Fruit fly (Drosophila melanogaster) whole organism, embryonic: Measurements from ENCODE around the gene AGO2.

Experiments used
- Awh ChIP-seq: fragments of 200-800 bp; sonication (Bioruptor generic); IDR thresholded peaks from 2 replicates; pipeline ENCODE4, ENCODE4 v1.3.6; 2022; ENCODE audit warnings: missing biosample characterization, missing genetic modification characterization
- BEAF-32 ChIP-seq: fragments of 200-800 bp; sonication (Bioruptor generic); optimal IDR thresholded peaks from 3 replicates; lab custom pipeline; 2017; ENCODE audit warnings: missing biosample characterization, missing genetic modification characterization, mild to moderate bottlenecking, moderate library complexity, missing genetic modification reagents
- CG10147 ChIP-seq: fragments of 200-800 bp; sonication (Bioruptor generic); optimal IDR thresholded peaks from 2 replicates; lab custom pipeline; 2019; ENCODE audit warnings: missing biosample characterization, mild to moderate bottlenecking, missing genetic modification characterization, moderate library complexity
- CG11398 ChIP-seq: fragments of 200-800 bp; sonication (Bioruptor generic); optimal IDR thresholded peaks from 2 replicates; lab custom pipeline; 2016; ENCODE audit warnings: missing biosample characterization, missing genetic modification characterization
- CG11456 ChIP-seq: fragments of 200-800 bp; sonication (Bioruptor generic); IDR thresholded peaks from 3 replicates; pipeline ENCODE4 v1.3.6; 2022; ENCODE audit warnings: missing biosample characterization, missing genetic modification characterization
- CG12942 ChIP-seq: fragments of 200-800 bp; sonication (Bioruptor generic); optimal IDR thresholded peaks from 3 replicates; lab custom pipeline; 2016; ENCODE audit warnings: missing biosample characterization, missing genetic modification characterization
- CG13123 ChIP-seq: fragments of 200-800 bp; sonication (Bioruptor generic); optimal IDR thresholded peaks from 2 replicates; lab custom pipeline; 2016; ENCODE audit warnings: missing biosample characterization, missing genetic modification characterization
- CG13424 ChIP-seq: fragments of 200-800 bp; sonication (Bioruptor generic); optimal IDR thresholded peaks from 2 replicates; lab custom pipeline; 2019; ENCODE audit warnings: missing biosample characterization, mild to moderate bottlenecking, missing genetic modification characterization, moderate library complexity
- CG14710 ChIP-seq: fragments of 200-800 bp; sonication (Bioruptor generic); optimal IDR thresholded peaks from 3 replicates; lab custom pipeline; 2019; ENCODE audit warnings: missing biosample characterization, mild to moderate bottlenecking, missing genetic modification characterization, moderate library complexity
- CG17802 ChIP-seq: fragments of 200-800 bp; sonication (Bioruptor generic); optimal IDR thresholded peaks from 2 replicates; lab custom pipeline; 2018; ENCODE audit warnings: missing biosample characterization, mild to moderate bottlenecking, missing genetic modification characterization, moderate library complexity
- CG17912 ChIP-seq: fragments of 200-800 bp; sonication (Bioruptor generic); optimal IDR thresholded peaks from 2 replicates; lab custom pipeline; 2018; ENCODE audit warnings: missing biosample characterization, mild to moderate bottlenecking, missing genetic modification characterization
- CG18764 ChIP-seq: fragments of 200-800 bp; sonication (Bioruptor generic); optimal IDR thresholded peaks from 3 replicates; lab custom pipeline; 2016; ENCODE audit warnings: missing biosample characterization, missing genetic modification characterization
- CG2116 ChIP-seq: fragments of 200-800 bp; sonication (Bioruptor generic); optimal IDR thresholded peaks from 3 replicates; lab custom pipeline; 2018; ENCODE audit warnings: missing biosample characterization, mild to moderate bottlenecking, missing genetic modification characterization
- CG31224 ChIP-seq: fragments of 200-800 bp; sonication (Bioruptor generic); IDR thresholded peaks from 2 replicates; pipeline ENCODE4 v1.3.6; 2022; ENCODE audit warnings: missing biosample characterization, missing genetic modification characterization
- CG32532 ChIP-seq: fragments of 200-800 bp; sonication (Bioruptor generic); IDR thresholded peaks from 2 replicates; pipeline ENCODE4 v1.3.6; 2022; ENCODE audit warnings: missing biosample characterization, missing genetic modification characterization
- CG3281 ChIP-seq: fragments of 200-800 bp; sonication (Bioruptor generic); optimal IDR thresholded peaks from 3 replicates; lab custom pipeline; 2017; ENCODE audit warnings: missing biosample characterization, mild to moderate bottlenecking, missing genetic modification characterization
- CG3726 ChIP-seq: fragments of 200-800 bp; sonication (Bioruptor generic); IDR thresholded peaks from 3 replicates; pipeline ENCODE4, ENCODE4 v1.3.6; 2022; ENCODE audit warnings: missing biosample characterization, missing genetic modification characterization
- CG3995 ChIP-seq: fragments of 200-800 bp; sonication (Bioruptor generic); optimal IDR thresholded peaks from 3 replicates; lab custom pipeline; 2016; ENCODE audit warnings: missing biosample characterization, missing genetic modification characterization
- CG4404 ChIP-seq: fragments of 200-800 bp; sonication (Bioruptor generic); IDR thresholded peaks from 2 replicates; pipeline ENCODE4 v1.3.6; 2022; ENCODE audit warnings: missing biosample characterization, missing genetic modification characterization
- CG4424 ChIP-seq: fragments of 200-800 bp; sonication (Bioruptor generic); optimal IDR thresholded peaks from 3 replicates; lab custom pipeline; 2016; ENCODE audit warnings: missing biosample characterization, missing genetic modification characterization
- CG6254 ChIP-seq: fragments of 200-800 bp; sonication (Bioruptor generic); optimal IDR thresholded peaks from 3 replicates; lab custom pipeline; 2017; ENCODE audit warnings: mild to moderate bottlenecking, missing biosample characterization, missing genetic modification reagents, missing genetic modification characterization
- CG6654 ChIP-seq: fragments of 200-800 bp; sonication (Bioruptor generic); optimal IDR thresholded peaks from 2 replicates; lab custom pipeline; 2017; ENCODE audit warnings: missing biosample characterization, mild to moderate bottlenecking, missing genetic modification characterization
- CG7987 ChIP-seq: fragments of 200-800 bp; sonication (Bioruptor generic); optimal IDR thresholded peaks from 2 replicates; lab custom pipeline; 2018; ENCODE audit warnings: missing biosample characterization, mild to moderate bottlenecking, missing genetic modification characterization, moderate library complexity
- CG9215 ChIP-seq: fragments of 200-800 bp; sonication (Bioruptor generic); IDR thresholded peaks from 2 replicates; pipeline ENCODE4 v1.3.6; 2022; ENCODE audit warnings: missing biosample characterization, missing genetic modification characterization
- Dip2 ChIP-seq: fragments of 200-800 bp; sonication (Bioruptor generic); IDR thresholded peaks from 2 replicates; pipeline ENCODE4 v1.3.6; 2022; ENCODE audit warnings: missing biosample characterization, missing genetic modification characterization
- E2f2 ChIP-seq: fragments of 200-800 bp; sonication (Bioruptor generic); IDR thresholded peaks from 2 replicates; pipeline ENCODE4 v1.3.6; 2022; ENCODE audit warnings: missing biosample characterization, missing genetic modification characterization
- Gug ChIP-seq: fragments of 200-800 bp; sonication (Bioruptor generic); IDR thresholded peaks from 4 replicates; pipeline ENCODE4 v1.3.6; 2022; ENCODE audit warnings: missing biosample characterization, missing genetic modification characterization
- Neu2 ChIP-seq: fragments of 200-800 bp; sonication (Bioruptor generic); optimal IDR thresholded peaks from 3 replicates; lab custom pipeline; 2016; ENCODE audit warnings: missing biosample characterization, missing genetic modification characterization, borderline replicate concordance
- PHDP ChIP-seq: fragments of 200-800 bp; sonication (Bioruptor generic); optimal IDR thresholded peaks from 3 replicates; lab custom pipeline; 2018; ENCODE audit warnings: missing biosample characterization, mild to moderate bottlenecking, missing genetic modification characterization, moderate library complexity
- Sry-β ChIP-seq: fragments of 200-800 bp; sonication (Bioruptor generic); optimal IDR thresholded peaks from 2 replicates; lab custom pipeline; 2018; ENCODE audit warnings: missing biosample characterization, mild to moderate bottlenecking, missing genetic modification characterization, moderate library complexity
- Xbp1 ChIP-seq: fragments of 200-800 bp; sonication (Bioruptor generic); optimal IDR thresholded peaks from 3 replicates; lab custom pipeline; 2016; ENCODE audit warnings: missing biosample characterization, mild to moderate bottlenecking, missing genetic modification characterization
- amos ChIP-seq: fragments of 200-800 bp; sonication (Bioruptor generic); IDR thresholded peaks from 2 replicates; pipeline ENCODE4 v1.3.6; 2022; ENCODE audit warnings: missing biosample characterization, missing genetic modification characterization; ENCODE audit not compliant: partially characterized antibody
- danr ChIP-seq: fragments of 200-800 bp; sonication (Bioruptor generic); IDR thresholded peaks from 2 replicates; pipeline ENCODE4 v1.3.6; 2022; ENCODE audit warnings: missing biosample characterization, missing genetic modification characterization
- dm ChIP-seq: fragments of 200-800 bp; sonication (Bioruptor generic); optimal IDR thresholded peaks from 3 replicates; lab custom pipeline; 2016; ENCODE audit warnings: missing biosample characterization, missing genetic modification characterization
- ftz-f1 ChIP-seq: fragments of 200-800 bp; sonication (Bioruptor generic); optimal IDR thresholded peaks from 2 replicates; lab custom pipeline; 2016; ENCODE audit warnings: missing biosample characterization, missing genetic modification characterization
- gfzf ChIP-seq: fragments of 200-800 bp; sonication (Bioruptor generic); optimal IDR thresholded peaks from 2 replicates; lab custom pipeline; 2016; ENCODE audit warnings: missing biosample characterization, mild to moderate bottlenecking, missing genetic modification characterization, moderate library complexity
- grn ChIP-seq: fragments of 200-800 bp; sonication (Bioruptor generic); optimal IDR thresholded peaks from 3 replicates; lab custom pipeline; 2017; ENCODE audit warnings: missing biosample characterization, missing genetic modification characterization
- gsb ChIP-seq: fragments of 200-800 bp; sonication (Bioruptor generic); IDR thresholded peaks from 2 replicates; pipeline ENCODE4 v1.3.6; 2022; ENCODE audit warnings: missing biosample characterization, missing genetic modification characterization
- hkb ChIP-seq, 2 experiments: fragments of 200-800 bp in 1 of 2; fragments of >200 bp in 1 of 2; sonication (Bioruptor generic) in 1 of 2; IDR thresholded peaks in 1 of 2; optimal IDR thresholded peaks in 1 of 2; 2 replicates each; pipeline versions ENCODE4 v1.3.6 to Lab custom; 2017 to 2022; ENCODE audit warnings: missing biosample characterization in 1 of 2, missing genetic modification characterization in 1 of 2
- inv ChIP-seq: fragments of 200-800 bp; sonication (Bioruptor generic); IDR thresholded peaks from 2 replicates; pipeline ENCODE4 v1.3.6; 2022; ENCODE audit warnings: missing biosample characterization, missing genetic modification characterization; ENCODE audit not compliant: partially characterized antibody
- lilli ChIP-seq: fragments of 200-800 bp; sonication (Bioruptor generic); optimal IDR thresholded peaks from 3 replicates; lab custom pipeline; 2016; ENCODE audit warnings: missing biosample characterization, missing genetic modification characterization
- p53 ChIP-seq: fragments of 200-800 bp; sonication (Bioruptor generic); optimal IDR thresholded peaks from 2 replicates; lab custom pipeline; 2016; ENCODE audit warnings: missing biosample characterization, missing genetic modification characterization
- pnt ChIP-seq: fragments of 200-800 bp; sonication (Bioruptor generic); optimal IDR thresholded peaks from 3 replicates; lab custom pipeline; 2016; ENCODE audit warnings: missing biosample characterization, missing genetic modification characterization
- pzg ChIP-seq: fragments of 200-800 bp; sonication (Bioruptor generic); optimal IDR thresholded peaks from 3 replicates; lab custom pipeline; 2018; ENCODE audit warnings: missing biosample characterization, mild to moderate bottlenecking, missing genetic modification characterization, moderate library complexity
- scrt ChIP-seq: fragments of 200-800 bp; sonication (Bioruptor generic); optimal IDR thresholded peaks from 2 replicates; lab custom pipeline; 2018; ENCODE audit warnings: missing biosample characterization, mild to moderate bottlenecking, missing genetic modification characterization, moderate library complexity
- stc ChIP-seq: fragments of 200-800 bp; sonication (Bioruptor generic); IDR thresholded peaks from 2 replicates; pipeline ENCODE4 v1.3.6; 2022; ENCODE audit warnings: missing biosample characterization, missing genetic modification characterization
- trem ChIP-seq: fragments of 200-800 bp; optimal IDR thresholded peaks from 3 replicates; lab custom pipeline; 2019; ENCODE audit warnings: missing biosample characterization, mild to moderate bottlenecking, missing genetic modification characterization, moderate library complexity
- wdn ChIP-seq: fragments of 200-800 bp; sonication (Bioruptor generic); IDR thresholded peaks from 2 replicates; pipeline ENCODE4 v1.3.6; 2022; ENCODE audit warnings: missing biosample characterization, missing genetic modification characterization

Gene AGO2

DNA sequence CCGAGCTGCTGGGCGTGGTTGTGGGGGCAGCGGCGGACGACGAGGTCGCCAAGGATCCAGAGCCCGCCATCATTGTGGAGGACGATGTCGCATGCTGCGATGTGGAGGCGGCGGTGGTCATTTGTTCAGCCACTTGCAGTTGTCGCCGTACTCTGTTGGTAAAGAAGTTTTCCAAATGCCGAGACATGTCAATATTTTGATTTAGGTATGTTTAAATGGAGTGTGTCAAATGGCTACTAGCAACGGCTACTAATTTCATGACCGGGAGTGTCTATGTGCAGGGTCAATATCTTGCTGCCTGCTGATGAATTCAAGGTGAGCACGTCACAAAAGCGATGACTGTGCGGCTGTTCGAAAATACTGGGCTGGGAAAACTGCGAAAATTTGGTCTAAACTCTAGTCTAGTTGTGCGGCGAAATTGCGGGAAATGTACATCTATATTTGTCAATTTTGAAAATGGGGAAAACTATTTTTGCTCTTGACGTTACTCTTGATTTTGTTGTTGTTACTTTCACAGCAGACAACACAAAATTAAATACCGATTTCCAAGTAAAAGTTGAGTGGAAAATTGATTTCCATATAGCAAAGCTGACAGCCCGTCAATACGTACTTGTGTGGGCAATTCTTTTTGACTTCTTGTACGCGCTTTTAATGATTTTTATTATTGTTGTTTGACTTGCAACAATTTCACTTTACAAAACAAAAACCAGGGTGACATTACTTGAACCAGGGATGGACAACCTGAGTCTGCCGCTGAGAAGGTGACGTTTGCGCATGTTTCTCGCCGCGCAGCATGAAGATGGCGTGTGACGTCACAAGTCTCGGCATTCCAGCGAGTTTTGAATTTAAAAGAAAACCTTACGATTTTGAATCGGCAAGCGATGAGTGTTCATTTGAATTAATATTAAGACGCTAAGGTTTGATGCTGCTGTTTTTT, 33.8 kb downstream of the AGO2 start, which contains the start of gene CG7656 (continued):
- TF ChIP-seq gfzf (GFP tag; lab: Kevin White, UChicago) (no peak), CG2116 (GFP tag; lab: Kevin White, UChicago) (peak; percentile 51), amos (no peak; the same call in 1 of the 2 replicates), CG6654 (GFP tag; lab: Kevin White, UChicago) (no peak), pzg (GFP tag; lab: Kevin White, UChicago) (peak; percentile 79), dm (GFP tag; lab: Kevin White, UChicago) (peak; percentile 78), hkb (optimal IDR thresholded peaks at IDR 0.05; lab: Kevin White, UChicago) (no peak), hkb (GFP tag; IDR thresholded peaks at IDR 0.05; lab: Robert Waterston, UW) (peak; percentile 75), danr (GFP tag; lab: Robert Waterston, UW) (0 out of 2 replicates have a peak, but pooled peaks have one; percentile 12), pnt (GFP tag; lab: Kevin White, UChicago) (peak; percentile 80), trem (tag; lab: Kevin White, UChicago) (no peak), CG12942 (GFP tag; lab: Kevin White, UChicago) (peak; percentile 73), Xbp1 (peak; percentile 86), PHDP (tag; lab: Kevin White, UChicago) (peak; percentile 18), CG4424 (peak; percentile 68), CG3281 (GFP tag; lab: Kevin White, UChicago) (peak; percentile 96), Gug (GFP tag; lab: Robert Waterston, UW) (peak; percentile 87), Dip2 (no peak), lilli (GFP tag; lab: Kevin White, UChicago) (peak; percentile 86), CG3995 (GFP tag; lab: Kevin White, UChicago) (peak; percentile 59), CG11398 (GFP tag; lab: Kevin White, UChicago) (peak; percentile 71), CG14710 (tag; lab: Kevin White, UChicago) (no peak), CG3726 (no peak), CG13123 (GFP tag; lab: Kevin White, UChicago) (peak; percentile 20), E2f2 (GFP tag; lab: Robert Waterston, UW) (peak; percentile 5), CG17912 (GFP tag; lab: Kevin White, UChicago) (peak; percentile 62), gsb (GFP tag; lab: Robert Waterston, UW) (peak; percentile 32; the same call in 1 of the 2 replicates), CG6254 (GFP tag; lab: Kevin White, UChicago) (no peak), CG9215 (GFP tag; lab: Robert Waterston, UW) (peak; percentile 52), CG32532 (GFP tag; lab: Robert Waterston, UW) (peak; percentile 75), Sry-β (peak; percentile 11), CG7987 (GFP tag; lab: Kevin White, UChicago) (peak; percentile 50), CG13424 (tag; lab: Kevin White, UChicago) (peak; percentile 35), CG4404 (GFP tag; lab: Robert Waterston, UW) (peak; percentile 15; the same call in 1 of the 2 replicates), CG31224 (GFP tag; lab: Robert Waterston, UW) (peak; percentile 54; the same call in 1 of the 2 replicates), BEAF-32 (GFP tag; lab: Kevin White, UChicago) (peak; percentile 10), grn (GFP tag; lab: Kevin White, UChicago) (no peak), inv (no peak), CG11456 (GFP tag; lab: Robert Waterston, UW) (peak; percentile 84), p53 (GFP tag; lab: Kevin White, UChicago) (peak; percentile 71), stc (peak; percentile 45), ftz-f1 (GFP tag; lab: Kevin White, UChicago) (peak; percentile 56), Neu2 (GFP tag; lab: Kevin White, UChicago) (no peak), CG17802 (tag; lab: Kevin White, UChicago) (peak; percentile 54), CG18764 (GFP tag; lab: Kevin White, UChicago) (peak; percentile 68), wdn (GFP tag; lab: Robert Waterston, UW) (peak; percentile 65), Awh (peak; percentile 74), CG10147 (peak; percentile 28), scrt (no peak)
